Fruit fly (Drosophila melanogaster) whole organism, wandering third instar larva: ENCODE measurements around the gene Pif1A.

Experiments used
- CG32264 ChIP-seq: fragments of 200-800 bp; sonication (Bioruptor generic); optimal IDR thresholded peaks from 2 replicates; lab custom pipeline; 2016; ENCODE audit warnings: missing biosample characterization, missing genetic modification characterization
- CG9705 ChIP-seq: fragments of 200-800 bp; sonication (Bioruptor generic); optimal IDR thresholded peaks from 2 replicates; lab custom pipeline; 2018; ENCODE audit warnings: missing biosample characterization, mild to moderate bottlenecking, missing genetic modification characterization
- Hr83 ChIP-seq: fragments of 200-300 bp; sonication (Bioruptor generic); optimal IDR thresholded peaks from 2 replicates; lab custom pipeline; 2016; ENCODE audit warnings: missing biosample characterization, mild to moderate bottlenecking, missing genetic modification characterization, moderate library complexity; ENCODE audit not compliant: poor library complexity, severe bottlenecking
- br ChIP-seq: fragments of 200-800 bp; sonication (Bioruptor generic); optimal IDR thresholded peaks from 2 replicates; lab custom pipeline; 2016; ENCODE audit warnings: missing biosample characterization, missing genetic modification characterization
- lola ChIP-seq: fragments of >200 bp; optimal IDR thresholded peaks from 2 replicates; lab custom pipeline; 2017; ENCODE audit warnings: missing biosample characterization, missing genetic modification characterization
- pan ChIP-seq: fragments of >200 bp; optimal IDR thresholded peaks from 2 replicates; lab custom pipeline; 2017
- rgr ChIP-seq: fragments of 200-800 bp; sonication (Bioruptor generic); optimal IDR thresholded peaks from 3 replicates; lab custom pipeline; 2016; ENCODE audit warnings: missing biosample characterization, mild to moderate bottlenecking, missing genetic modification characterization
- sv ChIP-seq: fragments of 200-800 bp; sonication (Bioruptor generic); optimal IDR thresholded peaks from 3 replicates; lab custom pipeline; 2016; ENCODE audit warnings: missing biosample characterization, missing genetic modification characterization
- usp ChIP-seq: fragments of >200 bp; optimal IDR thresholded peaks from 2 replicates; lab custom pipeline; 2017; ENCODE audit warnings: missing biosample characterization, missing genetic modification characterization

dm6 chr3R:8821623-8822022, 20.6 kb upstream of the Pif1A start, which contains the start of gene CG8369:
- TF ChIP-seq CG32264 (GFP tag; lab: Kevin White, UChicago) (no peak), usp (GFP tag; lab: Kevin White, UChicago) (no peak), lola (GFP tag; lab: Kevin White, UChicago) (no peak), Hr83 (GFP tag; lab: Kevin White, UChicago) (no peak), sv (GFP tag; lab: Kevin White, UChicago) (no peak), rgr (GFP tag; lab: Kevin White, UChicago) (no peak), br (GFP tag; lab: Kevin White, UChicago) (no peak), CG9705 (GFP tag; lab: Kevin White, UChicago) (no peak), pan (lab: Kevin White, UChicago) (no peak)
